Fruit fly (Drosophila melanogaster): ENCODE measurements around the gene wrm1.

wrm1 gene

DNA sequence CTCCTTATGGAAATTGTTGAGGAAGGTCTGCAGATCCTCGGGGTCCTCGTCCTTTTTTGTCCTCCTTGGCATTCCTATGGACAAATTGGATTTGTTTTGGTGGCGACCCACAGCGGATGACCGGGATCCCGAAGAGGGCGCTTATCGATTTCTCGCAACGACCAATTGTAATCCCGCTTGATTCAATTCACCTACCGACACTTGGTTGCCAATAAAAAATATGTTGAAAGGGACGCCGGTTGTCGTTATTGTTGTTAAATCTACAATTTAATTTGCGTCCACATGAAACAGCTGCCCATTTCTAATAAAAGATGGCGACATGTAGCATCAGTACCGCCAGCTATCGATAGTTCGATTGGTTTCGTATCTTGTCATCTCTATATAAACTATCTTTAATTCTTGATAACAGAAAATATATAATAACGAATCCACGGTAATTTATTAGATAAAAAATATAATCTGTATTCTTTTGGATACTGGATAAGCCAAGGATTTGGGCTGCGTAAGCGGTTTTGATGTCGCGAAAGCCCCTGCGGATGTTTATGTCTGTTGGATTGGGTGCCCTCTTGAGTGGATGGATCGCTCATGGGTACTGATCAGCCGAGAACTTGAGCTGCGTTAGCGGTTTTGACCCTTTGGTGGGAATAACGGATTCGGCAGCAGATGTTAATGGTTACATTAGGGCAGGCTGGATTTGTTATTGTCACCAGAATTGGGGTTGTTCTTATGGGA, 21.5 kb upstream of the wrm1 start, which contains the start of gene CTCF (continued):
- peak; percentile 18 for TF ChIP-seq zen (tag; optimal IDR thresholded peaks at IDR 0.05)
- TF ChIP-seq CG13424 (tag; optimal IDR thresholded peaks at IDR 0.05): peak; percentile 18
- peak; percentile 61 for TF ChIP-seq CoRest (tag; optimal IDR thresholded peaks at IDR 0.05)
- no peak for TF ChIP-seq vfl (GFP tag; optimal IDR thresholded peaks at IDR 0.05)
- peak; percentile 63; the same call in 1 of the 2 replicates for TF ChIP-seq Rfx (GFP tag; IDR thresholded peaks at IDR 0.05)
- TF ChIP-seq CG9609 (GFP tag; optimal IDR thresholded peaks at IDR 0.05): peak; percentile 40
- TF ChIP-seq CG10209 (GFP tag; optimal IDR thresholded peaks at IDR 0.05): peak; percentile 33
- TF ChIP-seq Gug (GFP tag; IDR thresholded peaks at IDR 0.05): peak; percentile 6; the same call in 1 of the 4 replicates
- no peak for TF ChIP-seq odd (GFP tag; optimal IDR thresholded peaks at IDR 0.05)
- peak; percentile 52; the same call in 1 of the 2 replicates for TF ChIP-seq lmd (GFP tag; IDR thresholded peaks at IDR 0.05)
- TF ChIP-seq CG2712 (tag; optimal IDR thresholded peaks at IDR 0.05): peak; percentile 64
- TF ChIP-seq bigmax (GFP tag; optimal IDR thresholded peaks at IDR 0.05): no peak
- no peak for TF ChIP-seq lov (optimal IDR thresholded peaks at IDR 0.05)
- TF ChIP-seq lov (GFP tag; IDR thresholded peaks at IDR 0.05): 0 out of 3 replicates have a peak, but pooled peaks have one; percentile 10
- no peak for TF ChIP-seq slou (GFP tag; optimal IDR thresholded peaks at IDR 0.05)
- TF ChIP-seq CG31365 (tag; optimal IDR thresholded peaks at IDR 0.05): no peak
- peak; percentile 62; the same call in 1 of the 3 replicates for TF ChIP-seq gce (GFP tag; IDR thresholded peaks at IDR 0.05)
- TF ChIP-seq Med (GFP tag): peak; percentile 88
- TF ChIP-seq CG10147 (GFP tag; optimal IDR thresholded peaks at IDR 0.05): peak; percentile 32
- no peak; the same call in 2 of the 3 replicates for TF ChIP-seq jigr1 (GFP tag; IDR thresholded peaks at IDR 0.05)
- peak; percentile 83 for TF ChIP-seq Dll (GFP tag; IDR thresholded peaks at IDR 0.05; ENCODE audit: partially characterized antibody)
- peak; percentile 2 for TF ChIP-seq CG8089 (GFP tag; optimal IDR thresholded peaks at IDR 0.05)
- TF ChIP-seq trem (tag; optimal IDR thresholded peaks at IDR 0.05): peak; percentile 91
- TF ChIP-seq lilli (GFP tag; optimal IDR thresholded peaks at IDR 0.05): peak; percentile 46
- TF ChIP-seq CG11093 (GFP tag; IDR thresholded peaks at IDR 0.05): 0 out of 3 replicates have a peak, but pooled peaks have one; percentile 25
- no peak for TF ChIP-seq C15 (GFP tag; IDR thresholded peaks at IDR 0.05)
- peak; percentile 25 for TF ChIP-seq fd96Cb (tag; optimal IDR thresholded peaks at IDR 0.05)
- TF ChIP-seq CG12391 (tag; optimal IDR thresholded peaks at IDR 0.05): peak; percentile 43
- peak; percentile 33 for TF ChIP-seq Xrp1 (GFP tag; IDR thresholded peaks at IDR 0.05)
- no peak for TF ChIP-seq wek (GFP tag; optimal IDR thresholded peaks at IDR 0.05)
- no peak for TF ChIP-seq Bdp1 (GFP tag; optimal IDR thresholded peaks at IDR 0.05)
- TF ChIP-seq HLH3B (GFP tag; IDR thresholded peaks at IDR 0.05): peak; percentile 51
- TF ChIP-seq Spps (tag; optimal IDR thresholded peaks at IDR 0.05): no peak
- TF ChIP-seq CG3995 (GFP tag; optimal IDR thresholded peaks at IDR 0.05): no peak
- no peak for TF ChIP-seq abd-A (tag; optimal IDR thresholded peaks at IDR 0.05)
- no peak for TF ChIP-seq CG17802 (tag; optimal IDR thresholded peaks at IDR 0.05)
- TF ChIP-seq CG1792 (GFP tag; optimal IDR thresholded peaks at IDR 0.05): peak; percentile 9
- TF ChIP-seq CG31388 (GFP tag; optimal IDR thresholded peaks at IDR 0.05): no peak
- TF ChIP-seq HmgD (GFP tag; optimal IDR thresholded peaks at IDR 0.05): no peak
- no peak for TF ChIP-seq Usf (GFP tag; optimal IDR thresholded peaks at IDR 0.05)
- TF ChIP-seq CG11247 (GFP tag; IDR thresholded peaks at IDR 0.05): peak; percentile 45; the same call in 1 of the 2 replicates
- TF ChIP-seq esg (GFP tag; conservative IDR thresholded peaks at IDR 0.05): 0 out of 2 replicates have a peak, but pooled peaks have one; percentile 27
- peak; percentile 73; the same call in 2 of the 3 replicates for TF ChIP-seq CG11456 (GFP tag; IDR thresholded peaks at IDR 0.05)
- peak; percentile 57 for TF ChIP-seq Xbp1 (GFP tag; optimal IDR thresholded peaks at IDR 0.05)
- no peak for TF ChIP-seq h (optimal IDR thresholded peaks at IDR 0.05)
- peak; percentile 69 for TF ChIP-seq CG1603 (tag; optimal IDR thresholded peaks at IDR 0.05)
- peak; percentile 90 for TF ChIP-seq nmo (GFP tag; optimal IDR thresholded peaks at IDR 0.05)
- TF ChIP-seq gsb (GFP tag; IDR thresholded peaks at IDR 0.05): no peak
- no peak for TF ChIP-seq CG43689 (GFP tag; IDR thresholded peaks at IDR 0.05)
- peak; percentile 8 for TF ChIP-seq en (GFP tag; optimal IDR thresholded peaks at IDR 0.05)

Data from whole organism, embryonic.